Worm (Caenorhabditis elegans) whole organism, L1 larva: ENCODE results near the gene Y53F4B.14.
"Not testable (repeated sequence)": the region's sequence is repeated elsewhere in the genome, so short reads cannot be mapped to it uniquely, and the experiment has no call there.

Source experiments
- snpc-4 ChIP-seq: fragments of 150-350 bp; optimal IDR thresholded peaks from 2 replicates; lab custom pipeline; 2014; ENCODE audit warnings: missing biosample characterization, missing genetic modification characterization
- unc-62 ChIP-seq: fragments of 150-350 bp; optimal IDR thresholded peaks from 2 replicates; lab custom pipeline; 2014; ENCODE audit warnings: missing biosample characterization, missing genetic modification reagents, missing genetic modification characterization
- zip-4 ChIP-seq: fragments of 200-800 bp; sonication (Bioruptor generic); optimal IDR thresholded peaks from 2 replicates; lab custom pipeline; 2018; ENCODE audit warnings: mild to moderate bottlenecking, missing genetic modification characterization, moderate library complexity, missing compliant biosample characterization

DNA sequence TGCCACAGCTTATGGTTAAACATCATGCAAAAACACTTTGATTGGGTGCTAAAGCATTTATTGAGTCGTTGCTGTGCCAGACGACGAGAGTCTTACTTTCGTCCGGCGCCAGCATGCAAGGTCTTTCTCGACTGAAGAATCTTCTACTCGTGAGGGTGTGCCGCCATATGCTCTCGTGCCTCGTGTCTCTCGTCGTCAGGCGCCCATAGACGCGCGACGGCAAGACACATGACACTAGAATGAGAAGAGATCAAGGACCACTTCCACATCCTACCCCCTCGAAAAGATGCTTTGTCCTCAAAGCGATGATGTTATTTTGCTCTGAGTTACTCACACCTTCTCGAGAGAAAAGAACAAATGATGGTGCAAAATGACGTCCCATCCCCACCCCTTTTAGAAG is 5.0 kb downstream of the Y53F4B.14 start:
- not testable (repeated sequence) for TF ChIP-seq unc-62 (GFP tag; lab: Kevin White, UChicago); snpc-4 (tag; lab: Kevin White, UChicago); zip-4 (GFP tag; lab: Kevin White, UChicago)
